2 fruit fly cellular contexts compared by ENCODE assay signal in the genomic region with DNA sequence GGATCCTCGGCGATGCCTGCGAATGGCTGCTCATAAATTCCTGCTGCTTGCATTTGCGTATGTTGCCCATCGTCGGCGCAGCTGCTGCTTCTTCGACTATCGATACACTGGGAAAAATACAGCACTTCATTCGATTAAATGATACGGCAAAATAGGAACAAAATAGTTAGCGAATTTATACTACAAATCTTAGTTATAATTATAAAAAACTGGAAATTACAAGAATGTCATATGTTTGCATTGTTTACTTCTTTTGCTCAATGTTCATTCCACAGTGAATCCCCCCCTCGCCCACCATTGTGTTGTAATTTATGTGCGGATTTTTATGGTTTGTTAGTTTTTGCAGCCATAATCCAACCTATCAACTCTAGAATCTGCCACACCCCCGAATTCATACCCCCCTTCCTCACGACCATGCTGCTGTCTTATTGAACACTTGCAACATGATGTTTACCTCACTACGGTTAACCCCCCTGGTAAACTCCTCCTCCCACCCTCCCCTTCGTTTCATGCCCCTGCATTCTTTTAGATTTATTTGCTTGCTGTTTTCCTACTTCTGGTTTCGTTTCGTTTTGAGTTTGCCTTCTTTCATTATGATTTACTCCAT.
A peak's percentile ranks its signal among the peaks of the same experiment; 100 is the strongest.
TF ChIP-seq lines count a peak whose summit lies in the region.

No protein-coding gene starts in this region.

TF ChIP-seq in whole organism, embryonic, 481 proteins besides CTCF, POLR2A, EP300 and RAD21 (continued from another document):
- no peak for TF ChIP-seq unc-4 (GFP tag; IDR thresholded peaks at IDR 0.05; lab: Robert Waterston, UW; ENCODE audit: partially characterized antibody)
- no peak for TF ChIP-seq sna (GFP tag; IDR thresholded peaks at IDR 0.05; lab: Robert Waterston, UW; ENCODE audit: partially characterized antibody)
- no peak for TF ChIP-seq HLH54F (GFP tag; optimal IDR thresholded peaks at IDR 0.05; lab: Kevin White, UChicago)
- no peak for TF ChIP-seq HLH4C (GFP tag; IDR thresholded peaks at IDR 0.05; lab: Robert Waterston, UW; ENCODE audit: partially characterized antibody)
- no peak for TF ChIP-seq zen (tag; optimal IDR thresholded peaks at IDR 0.05; lab: Kevin White, UChicago)
- no peak for TF ChIP-seq CG8765 (GFP tag; IDR thresholded peaks at IDR 0.05; lab: Robert Waterston, UW)
- no peak for TF ChIP-seq chif (GFP tag; optimal IDR thresholded peaks at IDR 0.05; lab: Kevin White, UChicago)
- peak; percentile 4 for TF ChIP-seq CG18262 (tag; optimal IDR thresholded peaks at IDR 0.05; lab: Kevin White, UChicago)
- TF ChIP-seq Ptx1 (GFP tag; IDR thresholded peaks at IDR 0.05; lab: Robert Waterston, UW), result 0 out of 2 replicates have a peak, but pooled peaks have one; percentile 23
- TF ChIP-seq Hr78 (GFP tag; optimal IDR thresholded peaks at IDR 0.05; lab: Kevin White, UChicago), result no peak
- no peak for TF ChIP-seq onecut (GFP tag; IDR thresholded peaks at IDR 0.05; lab: Robert Waterston, UW)
- no peak for TF ChIP-seq oc (tag; optimal IDR thresholded peaks at IDR 0.05; lab: Kevin White, UChicago)
- TF ChIP-seq CG43689 (GFP tag; IDR thresholded peaks at IDR 0.05; lab: Robert Waterston, UW), result no peak
- TF ChIP-seq Fer3 (tag; optimal IDR thresholded peaks at IDR 0.05; lab: Kevin White, UChicago), result no peak
- TF ChIP-seq BtbVII (GFP tag; optimal IDR thresholded peaks at IDR 0.05; lab: Kevin White, UChicago), result no peak
- TF ChIP-seq chinmo (GFP tag; IDR thresholded peaks at IDR 0.05; lab: Robert Waterston, UW; ENCODE audit: partially characterized antibody), result 0 out of 4 replicates have a peak, but pooled peaks have one; percentile 7
- TF ChIP-seq ash1 (GFP tag; optimal IDR thresholded peaks at IDR 0.05; lab: Kevin White, UChicago), result no peak
- TF ChIP-seq CG1233 (GFP tag; optimal IDR thresholded peaks at IDR 0.05; lab: Kevin White, UChicago), result no peak
- no peak for TF ChIP-seq CG7372 (GFP tag; IDR thresholded peaks at IDR 0.05; lab: Robert Waterston, UW)
- no peak for TF ChIP-seq schlank (tag; optimal IDR thresholded peaks at IDR 0.05; lab: Kevin White, UChicago)
- no peak for TF ChIP-seq jing (GFP tag; optimal IDR thresholded peaks at IDR 0.05; lab: Kevin White, UChicago)
- no peak for TF ChIP-seq pho (GFP tag; optimal IDR thresholded peaks at IDR 0.05; lab: Kevin White, UChicago)
- TF ChIP-seq nom (GFP tag; optimal IDR thresholded peaks at IDR 0.05; lab: Kevin White, UChicago), result peak; percentile 52
- peak; percentile 71 for TF ChIP-seq crol (GFP tag; IDR thresholded peaks at IDR 0.05; lab: Robert Waterston, UW)
- TF ChIP-seq p53 (GFP tag; optimal IDR thresholded peaks at IDR 0.05; lab: Kevin White, UChicago), result no peak
- no peak for TF ChIP-seq zen2 (GFP tag; IDR thresholded peaks at IDR 0.05; lab: Robert Waterston, UW; ENCODE audit: partially characterized antibody)
- no peak for TF ChIP-seq NFAT (GFP tag; IDR thresholded peaks at IDR 0.05; lab: Robert Waterston, UW)
- no peak for TF ChIP-seq trh (GFP tag; optimal IDR thresholded peaks at IDR 0.05; lab: Kevin White, UChicago)
- no peak for TF ChIP-seq CG10147 (GFP tag; optimal IDR thresholded peaks at IDR 0.05; lab: Kevin White, UChicago)
- TF ChIP-seq wor (GFP tag; IDR thresholded peaks at IDR 0.05; lab: Robert Waterston, UW), result no peak
- no peak for TF ChIP-seq CrebB (tag; optimal IDR thresholded peaks at IDR 0.05; lab: Kevin White, UChicago)
- no peak for TF ChIP-seq D (optimal IDR thresholded peaks at IDR 0.05; lab: Kevin White, UChicago)
- no peak for TF ChIP-seq D (GFP tag; optimal IDR thresholded peaks at IDR 0.05; lab: Kevin White, UChicago)
- no peak for TF ChIP-seq grau (tag; optimal IDR thresholded peaks at IDR 0.05; lab: Kevin White, UChicago)
- TF ChIP-seq Hr39 (optimal IDR thresholded peaks at IDR 0.05; lab: Kevin White, UChicago), result no peak
- TF ChIP-seq twi (tag; optimal IDR thresholded peaks at IDR 0.05; lab: Kevin White, UChicago), result no peak
- no peak for TF ChIP-seq maf-S (GFP tag; optimal IDR thresholded peaks at IDR 0.05; lab: Kevin White, UChicago)
- TF ChIP-seq CG3281 (GFP tag; optimal IDR thresholded peaks at IDR 0.05; lab: Kevin White, UChicago), result no peak
- no peak for TF ChIP-seq Bteb2 (GFP tag; optimal IDR thresholded peaks at IDR 0.05; lab: Kevin White, UChicago)
- no peak for TF ChIP-seq CG31441 (GFP tag; IDR thresholded peaks at IDR 0.05; lab: Robert Waterston, UW)
- TF ChIP-seq tgo (GFP tag; IDR thresholded peaks at IDR 0.05; lab: Robert Waterston, UW), result no peak
- TF ChIP-seq CG7928 (GFP tag; optimal IDR thresholded peaks at IDR 0.05; lab: Kevin White, UChicago), result no peak
- no peak for TF ChIP-seq Mes4 (GFP tag; optimal IDR thresholded peaks at IDR 0.05; lab: Kevin White, UChicago)
- TF ChIP-seq disco-r (GFP tag; optimal IDR thresholded peaks at IDR 0.05; lab: Kevin White, UChicago), result no peak
- no peak for TF ChIP-seq Oaz (GFP tag; IDR thresholded peaks at IDR 0.05; lab: Robert Waterston, UW)
- no peak for TF ChIP-seq CG7556 (GFP tag; optimal IDR thresholded peaks at IDR 0.05; lab: Kevin White, UChicago)
- no peak for TF ChIP-seq B-H1 (GFP tag; IDR thresholded peaks at IDR 0.05; lab: Robert Waterston, UW)

TF ChIP-seq in whole organism, prepupa, 60 proteins besides CTCF, POLR2A, EP300 and RAD21 (continued from another document):
- TF ChIP-seq CG9139 (GFP tag; optimal IDR thresholded peaks at IDR 0.05; lab: Kevin White, UChicago) (peak; percentile 40), Met (GFP tag; optimal IDR thresholded peaks at IDR 0.05; lab: Kevin White, UChicago) (peak; percentile 33), Hr39 (GFP tag; optimal IDR thresholded peaks at IDR 0.05; lab: Kevin White, UChicago) (peak; percentile 40), CG31627 (GFP tag; optimal IDR thresholded peaks at IDR 0.05; lab: Kevin White, UChicago) (peak; percentile 25), fkh (GFP tag; optimal IDR thresholded peaks at IDR 0.05; lab: Kevin White, UChicago) (no peak), CG6854 (GFP tag; optimal IDR thresholded peaks at IDR 0.05; lab: Kevin White, UChicago) (no peak), CG1621 (tag; optimal IDR thresholded peaks at IDR 0.05; lab: Kevin White, UChicago) (peak; percentile 67), achi (GFP tag; optimal IDR thresholded peaks at IDR 0.05; lab: Kevin White, UChicago) (peak; percentile 70), cyc (GFP tag; optimal IDR thresholded peaks at IDR 0.05; lab: Kevin White, UChicago) (peak; percentile 38), net (GFP tag; optimal IDR thresholded peaks at IDR 0.05; lab: Kevin White, UChicago) (peak; percentile 52), Eip93F (GFP tag; optimal IDR thresholded peaks at IDR 0.05; lab: Kevin White, UChicago) (no peak), svp (GFP tag; lab: Kevin White, UChicago) (peak; percentile 66), CG10669 (GFP tag; optimal IDR thresholded peaks at IDR 0.05; lab: Kevin White, UChicago) (peak; percentile 67), Eip78C (GFP tag; lab: Kevin White, UChicago) (peak; percentile 89), OdsH (GFP tag; optimal IDR thresholded peaks at IDR 0.05; lab: Kevin White, UChicago) (peak; percentile 69), dac (GFP tag; optimal IDR thresholded peaks at IDR 0.05; lab: Kevin White, UChicago) (no peak), CG11294 (GFP tag; IDR thresholded peaks at IDR 0.05; lab: Robert Waterston, UW) (peak; percentile 65), CG8632 (GFP tag; optimal IDR thresholded peaks at IDR 0.05; lab: Kevin White, UChicago) (peak; percentile 43), Hr38 (GFP tag; optimal IDR thresholded peaks at IDR 0.05; lab: Kevin White, UChicago) (no peak), Hr4 (GFP tag; optimal IDR thresholded peaks at IDR 0.05; lab: Kevin White, UChicago) (peak; percentile 58), vri (GFP tag; optimal IDR thresholded peaks at IDR 0.05; lab: Kevin White, UChicago) (no peak), fd59A (GFP tag; optimal IDR thresholded peaks at IDR 0.05; lab: Kevin White, UChicago) (peak; percentile 62), Sox14 (GFP tag; optimal IDR thresholded peaks at IDR 0.05; lab: Kevin White, UChicago) (peak; percentile 59), CG34406 (GFP tag; optimal IDR thresholded peaks at IDR 0.05; lab: Kevin White, UChicago) (peak; percentile 50), CG8319 (GFP tag; optimal IDR thresholded peaks at IDR 0.05; lab: Kevin White, UChicago) (peak; percentile 6), lz (GFP tag; optimal IDR thresholded peaks at IDR 0.05; lab: Kevin White, UChicago) (peak; percentile 14), topi (GFP tag; optimal IDR thresholded peaks at IDR 0.05; lab: Kevin White, UChicago) (peak; percentile 52), Sox102F (GFP tag; optimal IDR thresholded peaks at IDR 0.05; lab: Kevin White, UChicago) (peak; percentile 12), CG6163 (GFP tag; IDR thresholded peaks at IDR 0.05; lab: Robert Waterston, UW) (peak; percentile 82), CG6276 (GFP tag; optimal IDR thresholded peaks at IDR 0.05; lab: Kevin White, UChicago) (peak; percentile 30), esn (GFP tag; optimal IDR thresholded peaks at IDR 0.05; lab: Kevin White, UChicago) (peak; percentile 26), CG6792 (GFP tag; optimal IDR thresholded peaks at IDR 0.05; lab: Kevin White, UChicago) (peak; percentile 41), pdm3 (GFP tag; optimal IDR thresholded peaks at IDR 0.05; lab: Kevin White, UChicago) (peak; percentile 72), CG7368 (GFP tag; optimal IDR thresholded peaks at IDR 0.05; lab: Kevin White, UChicago) (peak; percentile 33), CG10631 (GFP tag; optimal IDR thresholded peaks at IDR 0.05; lab: Kevin White, UChicago) (peak; percentile 75), CG32006 (GFP tag; optimal IDR thresholded peaks at IDR 0.05; lab: Kevin White, UChicago) (peak; percentile 68), fd85E (GFP tag; optimal IDR thresholded peaks at IDR 0.05; lab: Kevin White, UChicago) (no peak), Sox15 (GFP tag; optimal IDR thresholded peaks at IDR 0.05; lab: Kevin White, UChicago) (no peak), ss (GFP tag; optimal IDR thresholded peaks at IDR 0.05; lab: Kevin White, UChicago) (peak; percentile 63 to 66)
